Fruit fly (Drosophila melanogaster) S2 (cell line): ENCODE results near the gene Trm7-32.
"Not testable (repeated sequence)": the region's sequence is repeated elsewhere in the genome, so short reads cannot be mapped to it uniquely, and the experiment has no call there.

Experiments used
- CG8478 ChIP-seq: fragments of >200 bp; optimal IDR thresholded peaks from 2 replicates; lab custom pipeline; 2018
- CTCF ChIP-seq, 2 experiments: fragments of >200 bp; optimal IDR thresholded peaks; 2 replicates each; lab custom pipeline; 2018

- not testable (repeated sequence) for TF ChIP-seq CG8478; CTCF (optimal IDR thresholded peaks at IDR 0.05; lab: Kevin White, UChicago)
Observed at dm6 chr3R:16992716-16993115, 47.8 kb upstream of the Trm7-32 start, which contains the start of gene CG31274.
